Worm (Caenorhabditis elegans): Measurements from ENCODE around the gene nstp-3.

Gene nstp-3

DNA sequence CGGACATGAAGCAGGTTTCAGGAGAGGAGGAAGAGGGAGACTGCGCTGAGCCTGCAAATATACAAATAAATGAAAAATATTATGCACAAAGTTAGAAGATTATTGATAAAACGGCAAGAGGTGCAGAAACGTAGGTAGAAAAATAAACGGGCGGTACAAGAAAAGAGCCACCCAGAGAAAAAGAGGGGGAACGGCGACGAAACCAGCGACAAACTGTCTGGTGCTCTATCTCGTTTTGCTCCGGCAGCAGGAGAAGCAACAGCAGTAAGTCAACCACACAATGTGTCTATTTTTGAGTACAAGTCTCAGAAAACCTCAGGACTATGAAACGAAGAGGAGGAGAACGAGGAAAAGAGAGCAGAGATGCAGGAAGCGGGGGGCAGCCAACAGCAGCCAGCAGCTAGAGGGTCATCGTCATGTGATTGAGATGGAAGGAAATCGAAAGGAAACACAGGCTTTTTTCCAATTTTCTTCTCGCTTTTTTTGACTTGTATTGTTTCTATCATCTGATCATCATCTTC is 47.7 kb upstream of the nstp-3 start, which contains the start of gene F26F12.3 (continued):
- TF ChIP-seq fos-1 (tag; optimal IDR thresholded peaks at IDR 0.05) (peak; percentile 36), nhr-25 (tag; optimal IDR thresholded peaks at IDR 0.05) (peak; percentile 30)

ce11 chrV:5845162-5845561 is 47.1 kb upstream of the nstp-3 start:
- TF ChIP-seq blmp-1 (tag; optimal IDR thresholded peaks at IDR 0.05; ENCODE audit: insufficient read depth), result no peak
- TF ChIP-seq nhr-25 (tag; optimal IDR thresholded peaks at IDR 0.05), result peak; percentile 24

DNA sequence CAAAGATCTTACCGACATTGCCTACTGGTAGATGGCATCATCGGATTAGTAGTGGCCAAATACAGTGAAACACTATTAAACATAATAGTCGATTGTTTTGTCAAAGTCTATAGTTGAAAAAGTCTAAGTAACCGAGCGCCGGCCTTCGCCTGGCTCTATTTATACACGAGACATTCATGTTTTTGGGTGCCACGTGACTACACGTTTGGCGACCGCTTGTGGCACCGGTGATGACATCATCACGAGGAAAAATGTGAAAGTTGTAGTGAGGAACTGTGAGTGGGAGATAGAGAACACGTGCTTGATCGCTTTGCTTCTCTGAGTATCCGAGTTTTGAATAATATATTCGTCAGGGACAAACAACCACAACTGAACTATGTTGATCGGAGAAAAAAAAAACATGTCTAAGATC is 46.3 kb upstream of the nstp-3 start:
- TF ChIP-seq unc-62 (GFP tag; optimal IDR thresholded peaks at IDR 0.05) (no peak), nhr-77 (tag; optimal IDR thresholded peaks at IDR 0.05) (no peak), mdl-1 (tag; optimal IDR thresholded peaks at IDR 0.05) (peak; percentile 61 to 68), lin-13 (GFP tag; optimal IDR thresholded peaks at IDR 0.05) (no peak), sma-9 (GFP tag; optimal IDR thresholded peaks at IDR 0.05) (peak; percentile 96), sma-9 (tag; optimal IDR thresholded peaks at IDR 0.05) (no peak), lsy-2 (tag; optimal IDR thresholded peaks at IDR 0.05) (peak in 1 of 2 experiments; percentile 73), blmp-1 (tag; optimal IDR thresholded peaks at IDR 0.05; ENCODE audit: insufficient read depth) (peak; percentile 95), nhr-21 (tag; optimal IDR thresholded peaks at IDR 0.05) (peak; percentile 69), nhr-25 (tag; optimal IDR thresholded peaks at IDR 0.05) (peak; percentile 96), sma-3 (GFP tag; optimal IDR thresholded peaks at IDR 0.05) (peak; percentile 84), nhr-6 (tag; optimal IDR thresholded peaks at IDR 0.05) (peak; percentile 35), F13H6.1 (tag; optimal IDR thresholded peaks at IDR 0.05) (peak; percentile 89), ztf-4 (tag; optimal IDR thresholded peaks at IDR 0.05) (peak; percentile 79), crh-2 (tag; optimal IDR thresholded peaks at IDR 0.05) (peak; percentile 77), C34F6.9 (tag; optimal IDR thresholded peaks at IDR 0.05) (peak; percentile 87), Y55F3AM.14 (GFP tag; optimal IDR thresholded peaks at IDR 0.05) (peak; percentile 68), ceh-16 (tag; optimal IDR thresholded peaks at IDR 0.05) (peak; percentile 62), fos-1 (tag; optimal IDR thresholded peaks at IDR 0.05) (peak; percentile 30), ama-1 (optimal IDR thresholded peaks at IDR 0.05) (peak; percentile 90), lin-11 (tag; optimal IDR thresholded peaks at IDR 0.05) (peak; percentile 60), nhr-11 (tag; optimal IDR thresholded peaks at IDR 0.05) (no peak), ztf-11 (tag; optimal IDR thresholded peaks at IDR 0.05) (no peak), nhr-129 (tag; optimal IDR thresholded peaks at IDR 0.05) (peak; percentile 89), snpc-4 (tag; optimal IDR thresholded peaks at IDR 0.05) (no peak), egl-27 (tag; optimal IDR thresholded peaks at IDR 0.05) (peak; percentile 37), aly-2 (tag; optimal IDR thresholded peaks at IDR 0.05) (no peak), sem-4 (tag; optimal IDR thresholded peaks at IDR 0.05) (peak; percentile 78), ztf-1 (GFP tag; conservative IDR thresholded peaks at IDR 0.05) (no peak), gmeb-1 (tag; optimal IDR thresholded peaks at IDR 0.05) (peak; percentile 66), lin-39 (tag; optimal IDR thresholded peaks at IDR 0.05) (no peak)

ce11 chrV:5843415-5844337 is 45.6 kb upstream of the nstp-3 start:
- TF ChIP-seq gmeb-1 (tag; optimal IDR thresholded peaks at IDR 0.05) (peak; percentile 68), sma-3 (GFP tag; optimal IDR thresholded peaks at IDR 0.05) (peak; percentile 32), crh-2 (tag; optimal IDR thresholded peaks at IDR 0.05) (peak; percentile 73), nhr-12 (tag; optimal IDR thresholded peaks at IDR 0.05) (no peak), ztf-1 (GFP tag; conservative IDR thresholded peaks at IDR 0.05) (no peak), fos-1 (tag; optimal IDR thresholded peaks at IDR 0.05) (peak; percentile 22), lin-11 (tag; optimal IDR thresholded peaks at IDR 0.05) (peak; percentile 48), sma-9 (GFP tag; optimal IDR thresholded peaks at IDR 0.05) (peak; percentile 73), sma-9 (tag; optimal IDR thresholded peaks at IDR 0.05) (no peak), nhr-129 (tag; optimal IDR thresholded peaks at IDR 0.05) (peak; percentile 90), lin-13 (GFP tag; optimal IDR thresholded peaks at IDR 0.05) (no peak), lsy-2 (tag; optimal IDR thresholded peaks at IDR 0.05) (peak in 1 of 2 experiments; percentile 59), C34F6.9 (tag; optimal IDR thresholded peaks at IDR 0.05) (peak; percentile 60), mdl-1 (tag; optimal IDR thresholded peaks at IDR 0.05) (peak in 1 of 2 experiments; percentile 31), nhr-10 (tag; optimal IDR thresholded peaks at IDR 0.05) (no peak), R02D3.7 (tag; optimal IDR thresholded peaks at IDR 0.05) (no peak), mab-5 (tag; optimal IDR thresholded peaks at IDR 0.05) (peak; percentile 17), aly-2 (tag; optimal IDR thresholded peaks at IDR 0.05) (no peak), ama-1 (optimal IDR thresholded peaks at IDR 0.05) (peak; percentile 85), dmd-4 (tag; optimal IDR thresholded peaks at IDR 0.05) (no peak), unc-39 (tag; optimal IDR thresholded peaks at IDR 0.05) (no peak), mbf-1 (tag; optimal IDR thresholded peaks at IDR 0.05) (no peak)

Measured in whole organism, L2 larva.